Fruit fly (Drosophila melanogaster): Measurements from ENCODE around the gene okr.

okr gene

DNA sequence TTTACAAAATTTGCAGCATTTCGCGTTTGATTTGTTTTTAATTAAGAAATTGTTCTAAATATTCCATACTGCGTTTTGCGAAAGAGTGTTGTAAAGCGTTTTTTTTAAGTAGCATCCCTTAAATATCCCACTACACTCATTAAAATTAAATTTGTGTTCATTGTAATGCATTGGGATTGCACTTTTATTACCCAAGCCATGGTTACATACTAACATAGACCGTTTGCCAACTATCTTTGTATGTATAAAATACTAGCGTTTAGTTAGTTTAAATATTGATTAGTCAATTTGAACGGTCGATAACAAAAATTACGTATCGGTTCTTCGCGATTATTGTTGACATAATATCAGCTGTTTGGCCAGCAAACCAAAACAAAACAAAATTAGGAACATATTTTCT is 47.2 kb upstream of the okr start, which contains the start of the genes cnir and CG17221:
TSS of gene cnir (minus strand) at position 39 of the 400 bp plus-strand sequence.
TSS of gene CG17221 (plus strand) at position 203 of the 400 bp plus-strand sequence.
- peak; percentile 73 for TF ChIP-seq CG3919 (GFP tag; optimal IDR thresholded peaks at IDR 0.05)
- peak; percentile 96 for TF ChIP-seq fkh (GFP tag; optimal IDR thresholded peaks at IDR 0.05)
- no peak for TF ChIP-seq Lpt (GFP tag; optimal IDR thresholded peaks at IDR 0.05)
- TF ChIP-seq esn (GFP tag; optimal IDR thresholded peaks at IDR 0.05), result peak; percentile 83
- no peak for TF ChIP-seq Eip93F (GFP tag; optimal IDR thresholded peaks at IDR 0.05)
- TF ChIP-seq net (GFP tag; optimal IDR thresholded peaks at IDR 0.05), result peak; percentile 46
- TF ChIP-seq CG16779 (tag; optimal IDR thresholded peaks at IDR 0.05), result no peak
- no peak for TF ChIP-seq CG6854 (GFP tag; optimal IDR thresholded peaks at IDR 0.05)
- peak; percentile 77 for TF ChIP-seq Hr4 (GFP tag; optimal IDR thresholded peaks at IDR 0.05)
- peak; percentile 9 for TF ChIP-seq CG8632 (GFP tag; optimal IDR thresholded peaks at IDR 0.05)
- peak; percentile 37 for TF ChIP-seq Sox15 (GFP tag; optimal IDR thresholded peaks at IDR 0.05)
- peak; percentile 75 for TF ChIP-seq OdsH (GFP tag; optimal IDR thresholded peaks at IDR 0.05)
- TF ChIP-seq Eip78C (GFP tag), result peak; percentile 87
- peak; percentile 17 for TF ChIP-seq dac (GFP tag; optimal IDR thresholded peaks at IDR 0.05)
- peak; percentile 61 for TF ChIP-seq CG3032 (tag; optimal IDR thresholded peaks at IDR 0.05)
- TF ChIP-seq fd85E (GFP tag; optimal IDR thresholded peaks at IDR 0.05), result no peak
- 0 out of 2 replicates have a peak, but pooled peaks have one; percentile 26 for TF ChIP-seq Gug (GFP tag; IDR thresholded peaks at IDR 0.05)
- TF ChIP-seq CG11902 (GFP tag; optimal IDR thresholded peaks at IDR 0.05), result peak; percentile 19
- TF ChIP-seq svp (GFP tag), result peak; percentile 68
- no peak for TF ChIP-seq CG4318 (GFP tag; optimal IDR thresholded peaks at IDR 0.05)
- peak; percentile 69 for TF ChIP-seq Smox (GFP tag; optimal IDR thresholded peaks at IDR 0.05)
- no peak for TF ChIP-seq spab (GFP tag; optimal IDR thresholded peaks at IDR 0.05)
- peak; percentile 41 for TF ChIP-seq fd59A (GFP tag; optimal IDR thresholded peaks at IDR 0.05)
- peak; percentile 47 for TF ChIP-seq CG10669 (GFP tag; optimal IDR thresholded peaks at IDR 0.05)
- TF ChIP-seq CG32006 (GFP tag; optimal IDR thresholded peaks at IDR 0.05), result no peak
- TF ChIP-seq topi (GFP tag; optimal IDR thresholded peaks at IDR 0.05), result peak; percentile 72
- peak; percentile 76 for TF ChIP-seq Hr39 (GFP tag; optimal IDR thresholded peaks at IDR 0.05)
- TF ChIP-seq Blimp-1 (GFP tag; optimal IDR thresholded peaks at IDR 0.05), result no peak
- peak; percentile 74 for TF ChIP-seq CG31627 (GFP tag; optimal IDR thresholded peaks at IDR 0.05)
- peak; percentile 36; the same call in 2 of the 3 replicates for TF ChIP-seq CG6163 (GFP tag; IDR thresholded peaks at IDR 0.05)
- TF ChIP-seq achi (GFP tag; optimal IDR thresholded peaks at IDR 0.05), result peak; percentile 75
- no peak for TF ChIP-seq CG6808 (GFP tag; optimal IDR thresholded peaks at IDR 0.05)
- TF ChIP-seq pdm3 (GFP tag; optimal IDR thresholded peaks at IDR 0.05), result peak; percentile 72
- TF ChIP-seq lz (GFP tag; optimal IDR thresholded peaks at IDR 0.05), result peak; percentile 73
- TF ChIP-seq acj6 (GFP tag; optimal IDR thresholded peaks at IDR 0.05), result peak; percentile 72
- peak; percentile 77 for TF ChIP-seq Met (GFP tag; optimal IDR thresholded peaks at IDR 0.05)
- TF ChIP-seq Ets21C (GFP tag; optimal IDR thresholded peaks at IDR 0.05), result peak; percentile 72
- peak; percentile 72 for TF ChIP-seq Sox14 (GFP tag; optimal IDR thresholded peaks at IDR 0.05)
- no peak for TF ChIP-seq CG11294 (GFP tag; IDR thresholded peaks at IDR 0.05)
- no peak for TF ChIP-seq CG9139 (GFP tag; optimal IDR thresholded peaks at IDR 0.05)
- TF ChIP-seq vri (GFP tag; optimal IDR thresholded peaks at IDR 0.05), result peak; percentile 93
- peak in 1 of 2 experiments; percentile 43 for TF ChIP-seq ss (GFP tag; optimal IDR thresholded peaks at IDR 0.05)
- peak; percentile 48 for TF ChIP-seq CG34406 (GFP tag; optimal IDR thresholded peaks at IDR 0.05)
- TF ChIP-seq CG1621 (tag; optimal IDR thresholded peaks at IDR 0.05), result peak; percentile 3
- TF ChIP-seq Hr38 (GFP tag; optimal IDR thresholded peaks at IDR 0.05), result no peak
- TF ChIP-seq CG11762 (GFP tag; optimal IDR thresholded peaks at IDR 0.05; ENCODE audit: insufficient read depth), result peak; percentile 57
- TF ChIP-seq salr (GFP tag; optimal IDR thresholded peaks at IDR 0.05), result no peak
- peak; percentile 57 for TF ChIP-seq CG6792 (GFP tag; optimal IDR thresholded peaks at IDR 0.05)
- TF ChIP-seq CG8319 (GFP tag; optimal IDR thresholded peaks at IDR 0.05), result peak; percentile 42
- TF ChIP-seq CG7368 (GFP tag; optimal IDR thresholded peaks at IDR 0.05), result peak; percentile 41
- TF ChIP-seq cyc (GFP tag; optimal IDR thresholded peaks at IDR 0.05), result peak; percentile 72
- peak; percentile 73 for TF ChIP-seq Sox102F (GFP tag; optimal IDR thresholded peaks at IDR 0.05)
